Fruit fly (Drosophila melanogaster): ENCODE measurements around the gene CG31955.

CG31955 gene

dm6 chr2L:3748691-3749090 lies 35.8 kb upstream of the CG31955 start (continued):
- TF ChIP-seq Chrac-16 (GFP tag; optimal IDR thresholded peaks at IDR 0.05) = no peak
- TF ChIP-seq jumu (GFP tag; optimal IDR thresholded peaks at IDR 0.05) = no peak
- no peak for TF ChIP-seq HLHmδ (GFP tag; optimal IDR thresholded peaks at IDR 0.05)
- peak; percentile 19 for TF ChIP-seq Dip3 (GFP tag; optimal IDR thresholded peaks at IDR 0.05)
- 0 out of 3 replicates have a peak, but pooled peaks have one; percentile 52 for TF ChIP-seq Optix (GFP tag; IDR thresholded peaks at IDR 0.05)
- no peak for TF ChIP-seq CG9817 (tag; optimal IDR thresholded peaks at IDR 0.05)
- no peak for TF ChIP-seq CG7928 (GFP tag; optimal IDR thresholded peaks at IDR 0.05)
- no peak for TF ChIP-seq hbn (GFP tag; IDR thresholded peaks at IDR 0.05; ENCODE audit: partially characterized antibody)
- no peak for TF ChIP-seq cato (GFP tag; optimal IDR thresholded peaks at IDR 0.05; ENCODE audit: borderline replicate concordance)
- TF ChIP-seq CG31388 (GFP tag; optimal IDR thresholded peaks at IDR 0.05) = no peak
- TF ChIP-seq CG11723 (GFP tag; optimal IDR thresholded peaks at IDR 0.05) = no peak
- TF ChIP-seq ac (GFP tag; optimal IDR thresholded peaks at IDR 0.05) = no peak
- no peak for TF ChIP-seq CG6765 (GFP tag; optimal IDR thresholded peaks at IDR 0.05)
- TF ChIP-seq tio (GFP tag; optimal IDR thresholded peaks at IDR 0.05) = no peak
- TF ChIP-seq repo (GFP tag; optimal IDR thresholded peaks at IDR 0.05) = no peak
- TF ChIP-seq pnt (GFP tag; optimal IDR thresholded peaks at IDR 0.05) = no peak
- 0 out of 3 replicates have a peak, but pooled peaks have one; percentile 45 for TF ChIP-seq CG34422 (GFP tag; IDR thresholded peaks at IDR 0.05)
- TF ChIP-seq CG10654 (GFP tag; optimal IDR thresholded peaks at IDR 0.05) = no peak
- TF ChIP-seq sisA (GFP tag; IDR thresholded peaks at IDR 0.05) = no peak
- no peak for TF ChIP-seq HLH54F (GFP tag; optimal IDR thresholded peaks at IDR 0.05)
- no peak for TF ChIP-seq CG9797 (GFP tag; optimal IDR thresholded peaks at IDR 0.05)
- TF ChIP-seq Gug (GFP tag; IDR thresholded peaks at IDR 0.05) = no peak
- TF ChIP-seq Kr (GFP tag; optimal IDR thresholded peaks at IDR 0.05) = no peak
- peak; percentile 33 for TF ChIP-seq CG8478 (optimal IDR thresholded peaks at IDR 0.05)
- no peak for TF ChIP-seq tna (GFP tag; IDR thresholded peaks at IDR 0.05; ENCODE audit: partially characterized antibody)
- no peak for TF ChIP-seq CG6813 (GFP tag; optimal IDR thresholded peaks at IDR 0.05)
- no peak for TF ChIP-seq ATbp (GFP tag; optimal IDR thresholded peaks at IDR 0.05)
- TF ChIP-seq sna (GFP tag; IDR thresholded peaks at IDR 0.05; ENCODE audit: partially characterized antibody) = no peak
- TF ChIP-seq CG14050 (GFP tag; IDR thresholded peaks at IDR 0.05) = no peak
- no peak for TF ChIP-seq wor (GFP tag; IDR thresholded peaks at IDR 0.05)
- peak; percentile 19; the same call in 1 of the 2 replicates for TF ChIP-seq H2.0 (GFP tag; IDR thresholded peaks at IDR 0.05)
- TF ChIP-seq abd-A (tag; optimal IDR thresholded peaks at IDR 0.05) = no peak
- TF ChIP-seq Max (GFP tag; optimal IDR thresholded peaks at IDR 0.05) = no peak
- no peak for TF ChIP-seq gfzf (GFP tag; optimal IDR thresholded peaks at IDR 0.05)
- no peak; the same call in 1 of the 2 replicates for TF ChIP-seq E2f1 (GFP tag; IDR thresholded peaks at IDR 0.05)
- TF ChIP-seq CG9437 (GFP tag; optimal IDR thresholded peaks at IDR 0.05) = no peak
- no peak for TF ChIP-seq CG42726 (GFP tag; IDR thresholded peaks at IDR 0.05; ENCODE audit: partially characterized antibody)
- no peak for TF ChIP-seq Atf3 (GFP tag; optimal IDR thresholded peaks at IDR 0.05)
- TF ChIP-seq Mes4 (GFP tag; optimal IDR thresholded peaks at IDR 0.05) = no peak
- TF ChIP-seq nerfin-1 (tag; optimal IDR thresholded peaks at IDR 0.05) = no peak
- no peak for TF ChIP-seq br (optimal IDR thresholded peaks at IDR 0.05)
- no peak for TF ChIP-seq CG14441 (GFP tag; IDR thresholded peaks at IDR 0.05)
- no peak for TF ChIP-seq CG17912 (GFP tag; optimal IDR thresholded peaks at IDR 0.05)
- no peak for TF ChIP-seq Dref (GFP tag; IDR thresholded peaks at IDR 0.05)
- TF ChIP-seq Lim3 (GFP tag; IDR thresholded peaks at IDR 0.05) = no peak
- no peak for TF ChIP-seq CG8089 (GFP tag; optimal IDR thresholded peaks at IDR 0.05)
- TF ChIP-seq CG18476 (GFP tag; optimal IDR thresholded peaks at IDR 0.05) = no peak
- TF ChIP-seq MTF-1 (GFP tag; optimal IDR thresholded peaks at IDR 0.05; ENCODE audit: borderline replicate concordance) = no peak
- no peak for TF ChIP-seq cas (GFP tag; IDR thresholded peaks at IDR 0.05)
- TF ChIP-seq sqz (GFP tag; optimal IDR thresholded peaks at IDR 0.05) = no peak
- no peak for TF ChIP-seq CG34224 (GFP tag; IDR thresholded peaks at IDR 0.05; ENCODE audit: partially characterized antibody)
- no peak for TF ChIP-seq salm (tag; optimal IDR thresholded peaks at IDR 0.05)

All from whole organism, embryonic.